Worm (Caenorhabditis elegans): ENCODE measurements around the gene T22F3.7.

Gene T22F3.7

ce11 chrV:3557422-3557821 is 43.0 kb downstream of the T22F3.7 start, which contains the start of gene grl-31:
Gene grl-31 (minus strand): TSS chrV:3557778.
- TF ChIP-seq ztf-22 (GFP tag; optimal IDR thresholded peaks at IDR 0.05) (no peak), lsy-27 (tag; optimal IDR thresholded peaks at IDR 0.05; ENCODE audit: borderline replicate concordance, insufficient read depth) (no peak), egl-18 (GFP tag; IDR thresholded peaks at IDR 0.05) (no peak), rec-8 (tag; optimal IDR thresholded peaks at IDR 0.05) (no peak), lag-1 (GFP tag; IDR thresholded peaks at IDR 0.05) (no peak), F37B4.10 (GFP tag; IDR thresholded peaks at IDR 0.05) (no peak), zfh-2 (GFP tag; conservative IDR thresholded peaks at IDR 0.05) (peak; percentile 59), K11D2.4 (GFP tag; IDR thresholded peaks at IDR 0.05) (no peak)

- TF ChIP-seq ama-1 (optimal IDR thresholded peaks at IDR 0.05) (no peak), ama-1 (GFP tag; optimal IDR thresholded peaks at IDR 0.05) (no peak), ztf-25 (GFP tag; IDR thresholded peaks at IDR 0.05) (no peak), sptf-2 (GFP tag; optimal IDR thresholded peaks at IDR 0.05) (no peak), F49E8.2 (tag; optimal IDR thresholded peaks at IDR 0.05; ENCODE audit: insufficient read depth) (no peak), nhr-80 (tag; optimal IDR thresholded peaks at IDR 0.05) (no peak), attf-6 (GFP tag; IDR thresholded peaks at IDR 0.05) (no peak), cebp-2 (GFP tag; IDR thresholded peaks at IDR 0.05) (no peak), pbrm-1 (GFP tag; IDR thresholded peaks at IDR 0.05) (no peak), bed-2 (GFP tag; IDR thresholded peaks at IDR 0.05) (no peak), K11D2.4 (GFP tag; IDR thresholded peaks at IDR 0.05) (no peak), chd-7 (tag; optimal IDR thresholded peaks at IDR 0.05) (no peak), athp-1 (tag; optimal IDR thresholded peaks at IDR 0.05) (no peak), ets-4 (GFP tag; optimal IDR thresholded peaks at IDR 0.05) (no peak), Y56A3A.18 (GFP tag; IDR thresholded peaks at IDR 0.05) (no peak), efl-1 (GFP tag; optimal IDR thresholded peaks at IDR 0.05) (no peak), D2030.7 (GFP tag; IDR thresholded peaks at IDR 0.05) (no peak), madf-6 (GFP tag; IDR thresholded peaks at IDR 0.05) (no peak)
Measured at ce11 chrV:3555986-3556385, 44.5 kb downstream of the T22F3.7 start, which contains the start of gene grl-30. Gene grl-30 (plus strand): TSS chrV:3556286.

- TF ChIP-seq egrh-3 (GFP tag; IDR thresholded peaks at IDR 0.05): peak; percentile 74; the same call in 1 of the 2 replicates
- TF ChIP-seq zfh-2 (GFP tag; conservative IDR thresholded peaks at IDR 0.05): peak; percentile 85
- no peak for TF ChIP-seq aptf-2 (GFP tag; conservative IDR thresholded peaks at IDR 0.05)
- no peak for TF ChIP-seq mcd-1 (GFP tag; IDR thresholded peaks at IDR 0.05)
- no peak for TF ChIP-seq ztf-6 (GFP tag; IDR thresholded peaks at IDR 0.05)
Measured at ce11 chrV:3554869-3555268, 45.6 kb downstream of the T22F3.7 start, which contains the start of gene grl-29. Gene grl-29 (minus strand): TSS chrV:3555236.

ce11 chrV:3552740-3553469 is 47.6 kb downstream of the T22F3.7 start, which contains the start of gene T24A6.20:
Gene T24A6.20 (plus strand): TSS chrV:3553134.
- no peak for TF ChIP-seq zim-3 (tag; optimal IDR thresholded peaks at IDR 0.05)
- peak; percentile 56 for TF ChIP-seq nhr-80 (tag; optimal IDR thresholded peaks at IDR 0.05)

ce11 chrV:3551765-3552164 is 48.7 kb downstream of the T22F3.7 start, which contains the start of gene grl-28:
Gene grl-28 (minus strand): TSS chrV:3551865.
- TF ChIP-seq egrh-3 (GFP tag; IDR thresholded peaks at IDR 0.05): no peak
- TF ChIP-seq pbrm-1 (GFP tag; IDR thresholded peaks at IDR 0.05): no peak
- no peak for TF ChIP-seq ztf-28 (GFP tag; IDR thresholded peaks at IDR 0.05)
- no peak for TF ChIP-seq nfya-2 (GFP tag; IDR thresholded peaks at IDR 0.05)
- TF ChIP-seq aptf-3 (GFP tag; IDR thresholded peaks at IDR 0.05): no peak
- TF ChIP-seq hlh-12 (tag; optimal IDR thresholded peaks at IDR 0.05): no peak
- no peak for TF ChIP-seq attf-6 (GFP tag; IDR thresholded peaks at IDR 0.05)
- no peak for TF ChIP-seq ztf-18 (tag; optimal IDR thresholded peaks at IDR 0.05)
- no peak for TF ChIP-seq rec-8 (tag; optimal IDR thresholded peaks at IDR 0.05)
- no peak for TF ChIP-seq madf-10 (tag; optimal IDR thresholded peaks at IDR 0.05)
- no peak for TF ChIP-seq hmg-1.2 (GFP tag; IDR thresholded peaks at IDR 0.05)
- no peak for TF ChIP-seq efl-1 (GFP tag; optimal IDR thresholded peaks at IDR 0.05)
- TF ChIP-seq sdz-38 (tag; optimal IDR thresholded peaks at IDR 0.05): no peak
- TF ChIP-seq Y79H2A.3 (GFP tag; conservative IDR thresholded peaks at IDR 0.05): no peak
- no peak for TF ChIP-seq rpc-1 (optimal IDR thresholded peaks at IDR 0.05)
- no peak for TF ChIP-seq rpc-1 (tag; optimal IDR thresholded peaks at IDR 0.05)
- TF ChIP-seq F55B11.4 (tag; optimal IDR thresholded peaks at IDR 0.05; ENCODE audit: borderline replicate concordance, insufficient read depth): no peak
